Worm (Caenorhabditis elegans): Measurements from ENCODE around the gene ymel-1.

- no peak for TF ChIP-seq fkh-10 (GFP tag; optimal IDR thresholded peaks at IDR 0.05)
- TF ChIP-seq nhr-232 (tag; optimal IDR thresholded peaks at IDR 0.05), result no peak
- no peak for TF ChIP-seq hlh-30 (tag; optimal IDR thresholded peaks at IDR 0.05; ENCODE audit: insufficient read depth)
- TF ChIP-seq odd-2 (tag; optimal IDR thresholded peaks at IDR 0.05), result no peak
- TF ChIP-seq rnt-1 (tag; optimal IDR thresholded peaks at IDR 0.05), result no peak
- TF ChIP-seq lin-11 (tag; optimal IDR thresholded peaks at IDR 0.05), result no peak
- no peak for TF ChIP-seq che-1 (tag; optimal IDR thresholded peaks at IDR 0.05)
- no peak for TF ChIP-seq ceh-14 (tag; optimal IDR thresholded peaks at IDR 0.05)
- no peak for TF ChIP-seq ama-1 (optimal IDR thresholded peaks at IDR 0.05)
- TF ChIP-seq unc-42 (tag; optimal IDR thresholded peaks at IDR 0.05), result peak; percentile 37
- no peak for TF ChIP-seq nhr-11 (tag; optimal IDR thresholded peaks at IDR 0.05)
- no peak for TF ChIP-seq hlh-8 (tag; optimal IDR thresholded peaks at IDR 0.05)
Measured at ce11 chrIII:10367355-10367909, 48.5 kb upstream of the ymel-1 start.

Measured in whole organism, late embryonic.